Worm (Caenorhabditis elegans) whole organism, late embryonic: ENCODE measurements around the gene T16H12.9.

Source experiments
- C38D4.7 ChIP-seq: fragments of 200-800 bp; sonication (Bioruptor generic); optimal IDR thresholded peaks from 2 replicates; lab custom pipeline; 2018; ENCODE audit warnings: mild to moderate bottlenecking, missing genetic modification characterization, moderate library complexity, missing compliant biosample characterization
- F13H6.1 ChIP-seq: sonication (generic microtip); optimal IDR thresholded peaks from 2 replicates; lab custom pipeline; 2016; ENCODE audit warnings: missing genetic modification characterization, missing compliant biosample characterization
- K02D7.2 ChIP-seq: sonication (generic microtip); optimal IDR thresholded peaks from 2 replicates; lab custom pipeline; 2017; ENCODE audit warnings: mild to moderate bottlenecking, missing genetic modification characterization, missing compliant biosample characterization
- Y22D7AL.16 ChIP-seq: sonication (generic microtip); optimal IDR thresholded peaks from 2 replicates; lab custom pipeline; 2016; ENCODE audit warnings: missing genetic modification characterization, missing compliant biosample characterization
- ama-1 ChIP-seq: fragments of 150-350 bp; optimal IDR thresholded peaks from 2 replicates; lab custom pipeline; 2014
- ceh-14 ChIP-seq: sonication (generic microtip); optimal IDR thresholded peaks from 2 replicates; lab custom pipeline; 2016; ENCODE audit warnings: missing genotype, missing genetic modification characterization, missing compliant biosample characterization
- ceh-2 ChIP-seq: sonication (generic microtip); optimal IDR thresholded peaks from 2 replicates; lab custom pipeline; 2016; ENCODE audit warnings: missing genotype, missing genetic modification characterization, missing compliant biosample characterization
- ceh-31 ChIP-seq: sonication (generic microtip); optimal IDR thresholded peaks from 2 replicates; lab custom pipeline; 2016; ENCODE audit warnings: missing genetic modification characterization, missing compliant biosample characterization
- ceh-48 ChIP-seq: sonication (generic microtip); optimal IDR thresholded peaks from 2 replicates; lab custom pipeline; 2016; ENCODE audit warnings: missing genetic modification characterization, inconsistent platforms, missing compliant biosample characterization
- ceh-6 ChIP-seq: fragments of 200-800 bp; sonication (Bioruptor generic); optimal IDR thresholded peaks from 2 replicates; lab custom pipeline; 2018; ENCODE audit warnings: mild to moderate bottlenecking, missing genetic modification characterization, missing compliant biosample characterization
- ceh-9 ChIP-seq: sonication (generic microtip); optimal IDR thresholded peaks from 2 replicates; lab custom pipeline; 2016; ENCODE audit warnings: mild to moderate bottlenecking, missing genetic modification characterization, inconsistent platforms, missing compliant biosample characterization
- dve-1 ChIP-seq: sonication (generic microtip); optimal IDR thresholded peaks from 2 replicates; lab custom pipeline; 2017; ENCODE audit warnings: antibody characterized with exemption, mild to moderate bottlenecking, missing genetic modification characterization, missing compliant biosample characterization
- fkh-10 ChIP-seq: fragments of 150-350 bp; optimal IDR thresholded peaks from 2 replicates; lab custom pipeline; 2014; ENCODE audit warnings: missing biosample characterization, missing genetic modification reagents, missing genetic modification characterization
- fkh-6 ChIP-seq: sonication (generic microtip); optimal IDR thresholded peaks from 2 replicates; lab custom pipeline; 2016; ENCODE audit warnings: missing genetic modification characterization, missing compliant biosample characterization
- hlh-13 ChIP-seq: fragments of 200-800 bp; sonication (Bioruptor generic); optimal IDR thresholded peaks from 2 replicates; lab custom pipeline; 2018; ENCODE audit warnings: mild to moderate bottlenecking, missing genetic modification characterization, missing compliant biosample characterization
- hlh-15 ChIP-seq: sonication (generic microtip); optimal IDR thresholded peaks from 2 replicates; lab custom pipeline; 2016; ENCODE audit warnings: missing genetic modification characterization, missing compliant biosample characterization
- hlh-30 ChIP-seq: sonication (generic microtip); optimal IDR thresholded peaks from 2 replicates; lab custom pipeline; 2017; ENCODE audit warnings: antibody characterized with exemption, missing genetic modification characterization, missing compliant biosample characterization; ENCODE audit not compliant: insufficient read depth
- hlh-6 ChIP-seq: sonication (generic microtip); optimal IDR thresholded peaks from 2 replicates; lab custom pipeline; 2016; ENCODE audit warnings: missing genotype, missing genetic modification characterization, missing compliant biosample characterization
- nfya-1 ChIP-seq: sonication (generic microtip); optimal IDR thresholded peaks from 2 replicates; lab custom pipeline; 2017; ENCODE audit warnings: missing genetic modification characterization, mild to moderate bottlenecking, missing compliant biosample characterization, antibody characterized with exemption, moderate library complexity
- nhr-11 ChIP-seq: fragments of 150-350 bp; optimal IDR thresholded peaks from 2 replicates; lab custom pipeline; 2014; ENCODE audit warnings: missing biosample characterization, missing genetic modification characterization
- nhr-232 ChIP-seq: sonication (generic microtip); optimal IDR thresholded peaks from 2 replicates; lab custom pipeline; 2016; ENCODE audit warnings: missing genetic modification characterization, missing compliant biosample characterization
- npax-4 ChIP-seq: sonication (generic microtip); optimal IDR thresholded peaks from 2 replicates; lab custom pipeline; 2016; ENCODE audit warnings: missing genetic modification characterization, missing compliant biosample characterization
- odd-2 ChIP-seq: sonication (generic microtip); optimal IDR thresholded peaks from 2 replicates; lab custom pipeline; 2017; ENCODE audit warnings: antibody characterized with exemption, mild to moderate bottlenecking, missing genetic modification characterization, missing compliant biosample characterization
- pros-1 ChIP-seq: fragments of 150-350 bp; optimal IDR thresholded peaks from 2 replicates; lab custom pipeline; 2014; ENCODE audit warnings: missing biosample characterization, missing genetic modification reagents, missing genetic modification characterization
- ref-2 ChIP-seq: sonication (generic microtip); optimal IDR thresholded peaks from 2 replicates; lab custom pipeline; 2016; ENCODE audit warnings: missing genetic modification characterization, missing compliant biosample characterization
- sdc-2 ChIP-seq: sonication (generic microtip); optimal IDR thresholded peaks from 2 replicates; lab custom pipeline; 2016; ENCODE audit warnings: missing genotype, missing genetic modification characterization, missing compliant biosample characterization
- sox-2 ChIP-seq: fragments of 200-800 bp; sonication (Bioruptor generic); IDR thresholded peaks from 2 replicates; pipeline ENCODE4 v1.3.6; 2022; ENCODE audit warnings: missing genetic modification reagents, missing genetic modification characterization, missing compliant biosample characterization
- syd-9 ChIP-seq: sonication (generic microtip); optimal IDR thresholded peaks from 2 replicates; lab custom pipeline; 2016; ENCODE audit warnings: mild to moderate bottlenecking, missing genetic modification characterization, moderate library complexity, missing compliant biosample characterization
- tbx-2 ChIP-seq: sonication (generic microtip); optimal IDR thresholded peaks from 2 replicates; lab custom pipeline; 2016; ENCODE audit warnings: missing genetic modification characterization, missing compliant biosample characterization
- tbx-7 ChIP-seq: sonication (generic microtip); optimal IDR thresholded peaks from 2 replicates; lab custom pipeline; 2016; ENCODE audit warnings: missing genotype, missing genetic modification characterization, missing compliant biosample characterization
- ttx-3 ChIP-seq: sonication (generic microtip); optimal IDR thresholded peaks from 2 replicates; lab custom pipeline; 2016; ENCODE audit warnings: missing genetic modification reagents, missing genetic modification characterization, missing compliant biosample characterization
- unc-42 ChIP-seq: sonication (generic microtip); optimal IDR thresholded peaks from 2 replicates; lab custom pipeline; 2016; ENCODE audit warnings: missing genotype, missing genetic modification characterization, missing compliant biosample characterization
- unc-86 ChIP-seq: sonication (generic microtip); optimal IDR thresholded peaks from 2 replicates; lab custom pipeline; 2016; ENCODE audit warnings: missing genetic modification characterization, missing compliant biosample characterization
- zip-5 ChIP-seq: sonication (generic microtip); optimal IDR thresholded peaks from 2 replicates; lab custom pipeline; 2016; ENCODE audit warnings: missing genetic modification characterization, missing compliant biosample characterization

T16H12.9 gene

ce11 chrIII:10106390-10106789 is 2.7 kb upstream of the T16H12.9 start, which contains the start of gene srt-55:
srt-55 (minus strand) TSS chrIII:10106490.
- TF ChIP-seq hlh-6 (tag; lab: Kevin White, UChicago) = no peak
- TF ChIP-seq, all 69 proteins: peak for 0

- no peak for TF ChIP-seq nhr-232
- no peak for TF ChIP-seq hlh-6 (tag; lab: Kevin White, UChicago)
- TF ChIP-seq zip-5 (tag; lab: Kevin White, UChicago) = no peak
- TF ChIP-seq unc-42 (tag; lab: Kevin White, UChicago) = no peak
- TF ChIP-seq fkh-10 (GFP tag; lab: Kevin White, UChicago) = no peak
- no peak for TF ChIP-seq hlh-15 (tag; lab: Kevin White, UChicago)
- TF ChIP-seq ceh-9 (tag; lab: Kevin White, UChicago) = no peak
- TF ChIP-seq pros-1 (tag; lab: Kevin White, UChicago) = no peak
- TF ChIP-seq sox-2 (GFP tag; lab: Robert Waterston, UW) = no peak
- TF ChIP-seq nhr-11 = no peak
- TF ChIP-seq ceh-14 = no peak
- TF ChIP-seq ttx-3 (tag; lab: Kevin White, UChicago) = no peak
These were observed 3.9 kb downstream of the T16H12.9 start, which contains the start of gene vps-29 for ce11 chrIII:10112958-10113357. vps-29 (minus strand) TSS chrIII:10113058.

ce11 chrIII:10114662-10115061 is 5.6 kb downstream of the T16H12.9 start, which contains the start of the genes ZK1128.1 and mett-10:
ZK1128.1 (minus strand) TSS chrIII:10114760.
mett-10 (plus strand) TSS chrIII:10115036.
- TF ChIP-seq fkh-6 = no peak
- TF ChIP-seq unc-42 (tag; lab: Kevin White, UChicago) = peak; percentile 13
- TF ChIP-seq, all 69 proteins: peak for 1

- TF ChIP-seq npax-4 (tag; lab: Kevin White, UChicago) (no peak), ceh-6 (GFP tag; lab: Kevin White, UChicago) (no peak), tbx-7 (no peak), hlh-30 (tag; lab: Kevin White, UChicago) (no peak), C38D4.7 (no peak), F13H6.1 (no peak), Y22D7AL.16 (tag; lab: Kevin White, UChicago) (no peak), syd-9 (tag; lab: Kevin White, UChicago) (no peak), K02D7.2 (tag; lab: Kevin White, UChicago) (no peak), ttx-3 (tag; lab: Kevin White, UChicago) (no peak), ceh-2 (tag; lab: Kevin White, UChicago) (no peak), hlh-13 (GFP tag; lab: Kevin White, UChicago) (no peak), odd-2 (no peak), dve-1 (tag; lab: Kevin White, UChicago) (no peak), ref-2 (no peak), ceh-48 (tag; lab: Kevin White, UChicago) (no peak), ama-1 (lab: Kevin White, UChicago) (no peak), unc-86 (no peak), hlh-15 (tag; lab: Kevin White, UChicago) (no peak)
These were observed 9.7 kb downstream of the T16H12.9 start, which contains the start of gene ZK1128.3 for ce11 chrIII:10118818-10119217. ZK1128.3 (minus strand) TSS chrIII:10118918.

ce11 chrIII:10120076-10120831 is 11.2 kb downstream of the T16H12.9 start, which contains the start of the genes gtf-2H3 and ham-3:
gtf-2H3 (minus strand) TSS chrIII:10120148.
ham-3 (plus strand) TSS chrIII:10120781.
- TF ChIP-seq C38D4.7 (no peak), ttx-3 (tag; lab: Kevin White, UChicago) (no peak), sdc-2 (tag; lab: Kevin White, UChicago) (no peak), unc-42 (tag; lab: Kevin White, UChicago) (peak; percentile 16), tbx-2 (tag; lab: Kevin White, UChicago) (no peak), unc-86 (no peak), nfya-1 (tag; lab: Kevin White, UChicago) (no peak), ceh-31 (peak; percentile 28), ceh-48 (tag; lab: Kevin White, UChicago) (peak; percentile 90), Y22D7AL.16 (tag; lab: Kevin White, UChicago) (no peak), nhr-232 (no peak)
